Worm (Caenorhabditis elegans) whole organism, L1 larva: ENCODE measurements around the gene R05G9.5.

Experiments used
- blmp-1 ChIP-seq: fragments of 150-350 bp; optimal IDR thresholded peaks from 2 replicates; lab custom pipeline; 2014; ENCODE audit warnings: missing biosample characterization, missing genetic modification characterization
- fkh-10 ChIP-seq: sonication (generic microtip); optimal IDR thresholded peaks from 2 replicates; lab custom pipeline; 2017; ENCODE audit warnings: missing biosample characterization, missing genetic modification reagents, missing genetic modification characterization
- lin-15B ChIP-seq: fragments of 150-350 bp; sonication (generic microtip); optimal IDR thresholded peaks from 3 replicates; lab custom pipeline; 2014; ENCODE audit warnings: missing biosample characterization, missing genetic modification characterization
- lin-35 ChIP-seq, 2 experiments: fragments of 150-350 bp; optimal IDR thresholded peaks; 2 replicates each; lab custom pipeline; 2014; ENCODE audit warnings: missing biosample characterization in 2 of 2, missing genetic modification characterization in 2 of 2, missing genetic modification reagents in 2 of 2
- nhr-12 ChIP-seq: sonication (generic microtip); optimal IDR thresholded peaks from 2 replicates; lab custom pipeline; 2017; ENCODE audit warnings: missing biosample characterization, missing genetic modification characterization
- pqm-1 ChIP-seq: sonication (generic microtip); optimal IDR thresholded peaks from 3 replicates; lab custom pipeline; 2017; ENCODE audit warnings: missing biosample characterization, missing genetic modification characterization

- TF ChIP-seq pqm-1 (tag; lab: Kevin White, UChicago) (no peak), fkh-10 (no peak), nhr-12 (tag; lab: Kevin White, UChicago) (no peak), blmp-1 (no peak), lin-35 (GFP tag; optimal IDR thresholded peaks at IDR 0.05; lab: Kevin White, UChicago) (no peak), lin-15B (no peak)
These were observed 31.5 kb upstream of the R05G9.5 start, which contains the start of gene abch-1 for ce11 chrII:6531527-6531926.
